Worm (Caenorhabditis elegans): ENCODE results near the gene gba-2.

DNA sequence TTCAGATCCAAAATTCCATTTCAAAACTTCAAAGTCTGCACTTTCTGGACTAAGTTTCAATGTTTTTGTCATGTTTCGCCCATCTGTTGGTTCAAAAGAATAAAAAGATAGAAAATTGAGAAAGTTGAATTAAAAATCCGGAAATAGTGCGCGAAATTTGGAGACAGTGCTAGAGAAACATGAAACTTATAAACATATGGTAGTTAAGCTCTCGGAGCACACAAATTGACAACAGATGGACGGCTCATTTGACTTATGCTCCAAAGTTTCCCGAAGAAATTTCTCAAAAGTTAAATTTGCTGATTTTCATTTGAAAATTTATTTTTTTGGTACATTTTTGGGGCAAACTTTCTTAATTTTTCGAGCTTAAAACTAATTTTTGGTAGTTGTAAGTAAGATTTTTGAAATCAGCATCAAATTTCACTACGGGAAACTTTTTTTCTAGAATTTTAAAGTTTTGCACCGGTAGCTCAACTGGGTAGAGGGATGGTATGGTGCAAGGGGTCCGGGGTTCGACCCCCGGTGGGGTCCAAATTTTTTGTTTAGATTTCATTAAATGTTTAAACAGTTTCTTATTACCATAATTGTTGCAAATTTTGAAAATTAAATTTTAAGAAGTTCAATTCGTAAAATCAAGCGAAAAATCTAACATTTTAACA is 20.0 kb upstream of the gba-2 start:
- TF ChIP-seq alr-1 (tag; optimal IDR thresholded peaks at IDR 0.05) (no peak), nhr-237 (tag; optimal IDR thresholded peaks at IDR 0.05) (no peak), lin-39 (tag; optimal IDR thresholded peaks at IDR 0.05) (no peak), nhr-25 (tag; optimal IDR thresholded peaks at IDR 0.05) (no peak)

All from whole organism, L2 larva.